Worm (Caenorhabditis elegans) whole organism, early embryonic: ENCODE data around the gene F53A2.1.

ENCODE experiments used
- aly-1 ChIP-seq: sonication (generic microtip); optimal IDR thresholded peaks from 2 replicates; lab custom pipeline; 2016; ENCODE audit warnings: missing genetic modification characterization, missing compliant biosample characterization
- ama-1 ChIP-seq: fragments of 150-350 bp; optimal IDR thresholded peaks from 2 replicates; lab custom pipeline; 2014
- ceh-36 ChIP-seq: sonication (generic microtip); optimal IDR thresholded peaks from 2 replicates; lab custom pipeline; 2016; ENCODE audit warnings: missing genetic modification characterization, inconsistent platforms, missing compliant biosample characterization
- ets-7 ChIP-seq: sonication (generic microtip); optimal IDR thresholded peaks from 2 replicates; lab custom pipeline; 2016; ENCODE audit warnings: missing genotype, missing genetic modification characterization, missing compliant biosample characterization
- flt-1 ChIP-seq: fragments of 200-800 bp; sonication (Bioruptor generic); IDR thresholded peaks from 2 replicates; pipeline ENCODE4 v1.3.6; 2022; ENCODE audit warnings: missing genetic modification characterization, missing compliant biosample characterization
- hmbx-1 ChIP-seq: sonication (generic microtip); optimal IDR thresholded peaks from 2 replicates; lab custom pipeline; 2016; ENCODE audit warnings: mild to moderate bottlenecking, missing genetic modification characterization, missing compliant biosample characterization
- hnd-1 ChIP-seq: sonication (generic microtip); optimal IDR thresholded peaks from 2 replicates; lab custom pipeline; 2016; ENCODE audit warnings: missing genetic modification characterization, missing compliant biosample characterization
- pes-1 ChIP-seq: fragments of 200-800 bp; sonication (Bioruptor generic); IDR thresholded peaks from 2 replicates; pipeline ENCODE4 v1.3.6; 2022; ENCODE audit warnings: missing genetic modification reagents, missing genetic modification characterization, missing compliant biosample characterization
- scrt-1 ChIP-seq: fragments of 200-800 bp; sonication (Bioruptor generic); IDR thresholded peaks from 2 replicates; pipeline ENCODE4 v1.3.6; 2022; ENCODE audit warnings: missing genetic modification characterization, missing compliant biosample characterization
- tbx-11 ChIP-seq: fragments of 200-800 bp; sonication (Bioruptor generic); IDR thresholded peaks from 2 replicates; pipeline ENCODE4 v1.3.6; 2022; ENCODE audit warnings: missing genetic modification characterization, missing compliant biosample characterization
- tbx-37 ChIP-seq: fragments of 200-800 bp; sonication (Bioruptor generic); conservative IDR thresholded peaks from 2 replicates; pipeline ENCODE4 v1.3.6; 2022; ENCODE audit warnings: missing genetic modification reagents, missing genetic modification characterization, missing compliant biosample characterization
- tra-4 ChIP-seq: sonication (generic microtip); optimal IDR thresholded peaks from 2 replicates; lab custom pipeline; 2017; ENCODE audit warnings: missing genetic modification characterization, missing compliant biosample characterization

DNA sequence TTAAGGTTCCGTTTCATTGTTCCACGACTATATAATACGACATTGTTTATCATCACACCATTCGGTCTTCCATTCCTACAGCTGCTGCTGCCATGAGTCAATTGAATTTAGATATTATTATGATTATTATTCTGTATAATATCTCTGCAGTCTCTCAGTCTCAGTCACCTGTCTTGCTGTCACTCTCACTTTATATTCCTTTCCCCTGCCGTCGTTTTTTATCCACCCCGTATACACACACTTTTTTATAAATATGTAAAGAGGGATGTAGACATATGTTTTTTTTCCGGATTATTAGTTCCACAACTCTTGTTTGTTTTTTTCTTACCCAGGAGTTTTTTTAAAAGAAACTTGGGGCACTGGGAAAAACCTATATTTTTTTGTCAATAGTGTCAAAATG is 52.4 kb downstream of the F53A2.1 start:
- TF ChIP-seq ets-7 (no peak), ama-1 (lab: Kevin White, UChicago) (no peak), ceh-36 (tag; lab: Kevin White, UChicago) (no peak), tra-4 (tag; lab: Kevin White, UChicago) (no peak), hnd-1 (tag; lab: Kevin White, UChicago) (no peak), flt-1 (GFP tag; lab: Robert Waterston, UW) (no peak), hmbx-1 (tag; lab: Kevin White, UChicago) (no peak), scrt-1 (GFP tag; lab: Robert Waterston, UW) (no peak), pes-1 (GFP tag; lab: Robert Waterston, UW) (no peak), tbx-37 (GFP tag; lab: Robert Waterston, UW) (no peak), aly-1 (tag; lab: Kevin White, UChicago) (no peak), tbx-11 (no peak)
